Fruit fly (Drosophila melanogaster): ENCODE measurements around the gene CG45089.

CG45089 gene

DNA sequence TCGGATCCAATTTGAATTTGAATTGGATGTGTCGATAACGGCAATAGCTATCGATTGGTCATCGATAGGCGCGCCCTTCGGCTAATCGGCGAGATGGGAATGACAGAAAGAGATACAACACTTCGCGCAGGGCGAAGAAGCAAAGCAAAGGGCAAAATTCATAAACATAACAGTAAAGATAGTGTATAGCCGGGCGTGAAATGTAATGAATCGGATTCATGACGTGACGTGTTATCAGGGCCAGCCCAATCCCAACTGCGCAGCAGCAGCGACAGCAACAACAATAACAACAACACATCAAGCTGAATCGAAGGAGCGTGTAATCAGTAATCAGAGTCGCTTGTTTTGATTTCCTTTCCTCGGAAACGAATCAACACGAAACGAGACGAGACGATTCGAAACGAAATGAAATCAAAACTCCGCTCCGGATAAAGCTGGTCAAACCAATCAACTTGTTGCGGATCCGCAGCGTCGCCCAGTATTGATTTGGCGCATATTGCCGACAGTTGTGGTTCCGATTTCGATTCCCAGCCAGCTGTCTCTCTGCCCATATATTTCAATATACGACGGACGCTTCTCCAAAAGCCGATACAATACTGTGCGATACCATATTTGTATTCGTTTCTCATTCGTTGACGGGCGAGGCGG, 18.5 kb upstream of the CG45089 start, which contains the start of gene snz (continued):
- TF ChIP-seq CG17568 (GFP tag; optimal IDR thresholded peaks at IDR 0.05) = no peak
- no peak for TF ChIP-seq CG11085 (GFP tag; IDR thresholded peaks at IDR 0.05)
- no peak for TF ChIP-seq CG32532 (GFP tag; IDR thresholded peaks at IDR 0.05)
- 0 out of 3 replicates have a peak, but pooled peaks have one; percentile 26 for TF ChIP-seq ci (GFP tag; IDR thresholded peaks at IDR 0.05)
- no peak for TF ChIP-seq disco-r (GFP tag; optimal IDR thresholded peaks at IDR 0.05)
- no peak for TF ChIP-seq CG17829 (tag; optimal IDR thresholded peaks at IDR 0.05)
- peak; percentile 68 for TF ChIP-seq exex (tag; optimal IDR thresholded peaks at IDR 0.05)
- no peak for TF ChIP-seq gcm (GFP tag; optimal IDR thresholded peaks at IDR 0.05)
- no peak for TF ChIP-seq CG4282 (GFP tag; optimal IDR thresholded peaks at IDR 0.05)
- TF ChIP-seq insv (GFP tag; optimal IDR thresholded peaks at IDR 0.05) = peak in 1 of 2 experiments; percentile 91
- TF ChIP-seq CG9727 (GFP tag; optimal IDR thresholded peaks at IDR 0.05) = no peak
- TF ChIP-seq pho (GFP tag; optimal IDR thresholded peaks at IDR 0.05) = no peak
- TF ChIP-seq sob (GFP tag; IDR thresholded peaks at IDR 0.05) = no peak
- no peak for TF ChIP-seq Eip74EF (GFP tag; optimal IDR thresholded peaks at IDR 0.05)
- TF ChIP-seq pros (GFP tag; optimal IDR thresholded peaks at IDR 0.05) = no peak
- no peak for TF ChIP-seq Ravus (GFP tag; IDR thresholded peaks at IDR 0.05)
- TF ChIP-seq CG9932 (GFP tag; IDR thresholded peaks at IDR 0.05) = 0 out of 2 replicates have a peak, but pooled peaks have one; percentile 5
- peak; percentile 44 for TF ChIP-seq CG2712 (tag; optimal IDR thresholded peaks at IDR 0.05)
- no peak for TF ChIP-seq Sox100B (GFP tag; optimal IDR thresholded peaks at IDR 0.05)
- TF ChIP-seq Tbp (GFP tag; optimal IDR thresholded peaks at IDR 0.05) = no peak
- no peak for TF ChIP-seq chm (GFP tag; IDR thresholded peaks at IDR 0.05)
- TF ChIP-seq H15 (GFP tag; IDR thresholded peaks at IDR 0.05) = no peak
- no peak for TF ChIP-seq rib (GFP tag; IDR thresholded peaks at IDR 0.05)
- TF ChIP-seq CG17802 (tag; optimal IDR thresholded peaks at IDR 0.05) = no peak
- TF ChIP-seq CG4617 (GFP tag; optimal IDR thresholded peaks at IDR 0.05; ENCODE audit: borderline replicate concordance) = no peak
- TF ChIP-seq jing (GFP tag; optimal IDR thresholded peaks at IDR 0.05) = no peak
- TF ChIP-seq Dp (GFP tag; optimal IDR thresholded peaks at IDR 0.05) = peak; percentile 75
- no peak for TF ChIP-seq tx (GFP tag; optimal IDR thresholded peaks at IDR 0.05)
- no peak for TF ChIP-seq CG30403 (GFP tag; optimal IDR thresholded peaks at IDR 0.05)
- TF ChIP-seq CG13296 (GFP tag; optimal IDR thresholded peaks at IDR 0.05) = no peak
- no peak for TF ChIP-seq grau (tag; optimal IDR thresholded peaks at IDR 0.05)
- TF ChIP-seq maf-S (GFP tag; optimal IDR thresholded peaks at IDR 0.05) = no peak
- TF ChIP-seq tup (GFP tag; optimal IDR thresholded peaks at IDR 0.05) = no peak
- peak; percentile 47; the same call in 1 of the 3 replicates for TF ChIP-seq CG34422 (GFP tag; IDR thresholded peaks at IDR 0.05)
- TF ChIP-seq H2.0 (GFP tag; IDR thresholded peaks at IDR 0.05) = no peak
- no peak for TF ChIP-seq CG11456 (GFP tag; IDR thresholded peaks at IDR 0.05)
- no peak for TF ChIP-seq Hmx (GFP tag; optimal IDR thresholded peaks at IDR 0.05)
- TF ChIP-seq bowl (GFP tag; IDR thresholded peaks at IDR 0.05) = no peak
- TF ChIP-seq Abd-B (GFP tag; optimal IDR thresholded peaks at IDR 0.05) = no peak
- no peak for TF ChIP-seq TFAM (GFP tag; optimal IDR thresholded peaks at IDR 0.05)
- TF ChIP-seq CG6765 (GFP tag; optimal IDR thresholded peaks at IDR 0.05) = no peak
- TF ChIP-seq az2 (GFP tag; optimal IDR thresholded peaks at IDR 0.05) = no peak
- TF ChIP-seq fd64A (GFP tag; optimal IDR thresholded peaks at IDR 0.05) = no peak
- no peak for TF ChIP-seq zf30C (GFP tag; optimal IDR thresholded peaks at IDR 0.05)
- TF ChIP-seq Max (GFP tag; optimal IDR thresholded peaks at IDR 0.05) = no peak
- TF ChIP-seq CG12744 (GFP tag; optimal IDR thresholded peaks at IDR 0.05) = no peak
- no peak for TF ChIP-seq CG1647 (GFP tag; optimal IDR thresholded peaks at IDR 0.05)
- peak; percentile 54 for TF ChIP-seq HmgZ (tag; optimal IDR thresholded peaks at IDR 0.05)
- no peak for TF ChIP-seq CG15696 (tag; optimal IDR thresholded peaks at IDR 0.05)
- peak; percentile 34 for TF ChIP-seq Fer1 (GFP tag; optimal IDR thresholded peaks at IDR 0.05)
- TF ChIP-seq gsb (GFP tag; IDR thresholded peaks at IDR 0.05) = no peak

Data from whole organism, embryonic.